Worm (Caenorhabditis elegans): ENCODE data around the gene F59B1.6.
"Not testable (repeated sequence)": the region's sequence is repeated elsewhere in the genome, so short reads cannot be mapped to it uniquely, and the experiment has no call there.

Gene F59B1.6

DNA sequence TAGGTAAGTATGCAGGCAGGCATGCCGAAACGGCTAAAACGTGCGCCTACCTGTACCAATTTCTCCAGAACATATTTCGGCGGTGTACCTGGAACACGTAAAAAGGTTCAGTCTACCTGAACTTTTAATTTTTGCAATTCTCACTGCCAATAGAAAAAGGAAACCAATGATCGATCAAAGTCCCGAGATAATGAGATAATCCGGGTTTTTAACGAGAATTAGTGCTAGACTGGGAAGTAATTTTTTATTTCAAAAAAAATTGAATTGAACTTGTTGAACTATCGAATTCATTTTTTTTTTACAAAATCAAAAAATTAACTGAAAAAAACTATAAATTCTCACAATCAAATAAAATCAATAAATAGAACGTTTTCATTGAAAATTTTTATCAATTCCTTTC, 30.9 kb downstream of the F59B1.6 start, which contains the start of gene T22F3.7 (continued):
- no peak for TF ChIP-seq mxl-2 (GFP tag; conservative IDR thresholded peaks at IDR 0.05)
- no peak for TF ChIP-seq nhr-41 (GFP tag; IDR thresholded peaks at IDR 0.05)
- no peak for TF ChIP-seq fkh-10 (GFP tag; optimal IDR thresholded peaks at IDR 0.05)
- TF ChIP-seq dve-1 (tag; optimal IDR thresholded peaks at IDR 0.05; ENCODE audit: insufficient read depth) = no peak

DNA sequence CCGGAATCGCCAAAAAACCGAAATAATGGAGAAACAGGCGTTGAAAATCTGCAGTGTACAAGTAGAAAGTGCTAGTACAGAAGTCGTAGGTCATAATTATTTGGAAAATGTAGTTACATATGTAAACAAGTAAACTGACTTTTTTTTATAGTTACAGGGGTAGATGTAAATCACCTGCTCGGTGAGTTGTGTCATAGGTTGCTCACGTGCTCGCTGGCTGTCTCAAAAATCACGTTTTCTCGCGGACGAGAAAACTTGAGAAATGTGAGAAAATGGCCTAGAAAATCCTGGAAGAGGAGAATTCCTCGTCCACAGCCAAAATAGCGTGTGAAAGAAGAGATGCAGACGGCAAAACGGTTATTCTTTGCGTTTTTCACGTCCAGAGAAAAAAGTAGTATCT, 34.4 kb downstream of the F59B1.6 start, which contains the start of gene srh-212:
Gene srh-212 (minus strand): TSS at position 101 of the 400 bp plus-strand sequence.
- TF ChIP-seq nhr-10 (tag; optimal IDR thresholded peaks at IDR 0.05); tag-97 (GFP tag; IDR thresholded peaks at IDR 0.05); Y75B8A.6 (GFP tag; IDR thresholded peaks at IDR 0.05): not testable (repeated sequence)

DNA sequence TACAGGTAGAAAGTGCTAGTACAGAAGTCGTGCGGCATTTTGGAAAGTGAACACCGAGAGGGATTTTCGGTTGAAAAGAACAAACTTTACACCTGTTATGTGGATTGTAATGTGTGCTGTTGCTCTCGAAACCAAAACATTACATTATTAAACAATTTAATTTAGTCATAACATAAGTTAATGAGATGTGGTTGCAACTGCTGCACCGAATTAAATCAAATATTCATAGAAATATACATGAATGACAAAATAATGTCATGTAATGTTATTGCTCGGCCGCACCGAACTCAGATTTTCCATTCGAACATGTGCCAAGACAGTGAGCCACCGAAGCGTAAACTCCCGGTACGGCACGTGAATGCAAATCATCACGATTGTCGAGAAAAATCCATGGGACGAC, 36.6 kb downstream of the F59B1.6 start, which contains the start of gene srh-213:
Gene srh-213 (minus strand): TSS at position 101 of the 400 bp plus-strand sequence.
- TF ChIP-seq daf-19 (GFP tag; conservative IDR thresholded peaks at IDR 0.05) (no peak), aha-1 (tag) (peak; percentile 84)

- TF ChIP-seq nhr-41 (GFP tag; IDR thresholded peaks at IDR 0.05) (no peak), zfp-3 (GFP tag; conservative IDR thresholded peaks at IDR 0.05) (no peak), pqm-1 (tag; optimal IDR thresholded peaks at IDR 0.05) (no peak), dmd-6 (GFP tag; IDR thresholded peaks at IDR 0.05) (no peak), hlh-30 (tag; optimal IDR thresholded peaks at IDR 0.05; ENCODE audit: insufficient read depth) (no peak), dmd-8 (GFP tag; IDR thresholded peaks at IDR 0.05) (no peak), ZK337.2 (GFP tag; IDR thresholded peaks at IDR 0.05) (no peak)
Measured at ce11 chrV:3592099-3592498, 39.4 kb downstream of the F59B1.6 start, which contains the start of gene T22F3.12. T22F3.12 (minus strand) TSS chrV:3592199.

- TF ChIP-seq hlh-11 (tag; optimal IDR thresholded peaks at IDR 0.05) (no peak), mes-2 (tag; optimal IDR thresholded peaks at IDR 0.05; ENCODE audit: poor library complexity, severe bottlenecking) (peak; percentile 35), skn-1 (tag; optimal IDR thresholded peaks at IDR 0.05) (no peak), zfp-3 (GFP tag; conservative IDR thresholded peaks at IDR 0.05) (no peak), hlh-30 (tag; optimal IDR thresholded peaks at IDR 0.05; ENCODE audit: insufficient read depth) (no peak), nhr-25 (tag; optimal IDR thresholded peaks at IDR 0.05; ENCODE audit: borderline replicate concordance, insufficient read depth) (no peak), saeg-2 (GFP tag; IDR thresholded peaks at IDR 0.05) (no peak), Y48G9A.11 (GFP tag; IDR thresholded peaks at IDR 0.05) (peak; percentile 70), pha-4 (GFP tag; IDR thresholded peaks at IDR 0.05) (no peak), pha-4 (tag; optimal IDR thresholded peaks at IDR 0.05) (no peak), gei-8 (GFP tag; optimal IDR thresholded peaks at IDR 0.05) (no peak), sdz-12 (GFP tag; optimal IDR thresholded peaks at IDR 0.05) (no peak), Y105C5A.15 (GFP tag; IDR thresholded peaks at IDR 0.05) (0 out of 2 replicates have a peak, but pooled peaks have one; percentile 18), F26F4.8 (GFP tag; conservative IDR thresholded peaks at IDR 0.05) (peak; percentile 48; the same call in 1 of the 2 replicates), nhr-11 (tag; optimal IDR thresholded peaks at IDR 0.05) (no peak), ceh-20 (GFP tag; IDR thresholded peaks at IDR 0.05) (peak; percentile 54; the same call in 1 of the 2 replicates), T26A8.4 (GFP tag; IDR thresholded peaks at IDR 0.05) (peak; percentile 63), mxl-2 (GFP tag; conservative IDR thresholded peaks at IDR 0.05) (0 out of 2 replicates have a peak, but pooled peaks have one; percentile 49), lin-39 (tag; optimal IDR thresholded peaks at IDR 0.05) (no peak), snpc-4 (tag; optimal IDR thresholded peaks at IDR 0.05) (no peak), daf-12 (tag; optimal IDR thresholded peaks at IDR 0.05) (no peak), T20F7.1 (GFP tag; optimal IDR thresholded peaks at IDR 0.05) (no peak), ZK337.2 (GFP tag; IDR thresholded peaks at IDR 0.05) (no peak), ceh-28 (tag; optimal IDR thresholded peaks at IDR 0.05) (no peak), lin-15B (tag; optimal IDR thresholded peaks at IDR 0.05) (no peak), ctbp-1 (GFP tag; IDR thresholded peaks at IDR 0.05) (0 out of 2 replicates have a peak, but pooled peaks have one; percentile 41), lin-13 (GFP tag; optimal IDR thresholded peaks at IDR 0.05) (peak; percentile 42), cey-2 (tag; optimal IDR thresholded peaks at IDR 0.05; ENCODE audit: borderline replicate concordance, insufficient read depth) (no peak), egl-27 (tag; optimal IDR thresholded peaks at IDR 0.05) (no peak), R02D3.7 (tag; optimal IDR thresholded peaks at IDR 0.05) (no peak), nhr-237 (tag; optimal IDR thresholded peaks at IDR 0.05) (no peak)
Measured at ce11 chrV:3588223-3588622, 43.3 kb downstream of the F59B1.6 start.

Data from whole organism, L4 larva.